Fruit fly (Drosophila melanogaster) whole organism, embryonic: ENCODE results near the gene CG14883.

Experiments
- Blimp-1 ChIP-seq: fragments of 200-800 bp; sonication (Bioruptor generic); optimal IDR thresholded peaks from 3 replicates; lab custom pipeline; 2018; ENCODE audit warnings: missing biosample characterization, missing genetic modification characterization, mild to moderate bottlenecking, moderate library complexity, missing genetic modification reagents
- CG10274 ChIP-seq: fragments of 200-800 bp; sonication (Bioruptor generic); optimal IDR thresholded peaks from 3 replicates; lab custom pipeline; 2017; ENCODE audit warnings: missing biosample characterization, mild to moderate bottlenecking, missing genetic modification characterization
- CG10979 ChIP-seq: fragments of 200-800 bp; sonication (Bioruptor generic); optimal IDR thresholded peaks from 2 replicates; lab custom pipeline; 2018; ENCODE audit warnings: missing biosample characterization, mild to moderate bottlenecking, missing genetic modification characterization, moderate library complexity
- CG12744 ChIP-seq: fragments of 200-800 bp; sonication (Bioruptor generic); optimal IDR thresholded peaks from 2 replicates; lab custom pipeline; 2016; ENCODE audit warnings: missing biosample characterization, missing genetic modification characterization
- CG13424 ChIP-seq: fragments of 200-800 bp; sonication (Bioruptor generic); optimal IDR thresholded peaks from 2 replicates; lab custom pipeline; 2019; ENCODE audit warnings: missing biosample characterization, mild to moderate bottlenecking, missing genetic modification characterization, moderate library complexity
- CG14050 ChIP-seq: fragments of 200-800 bp; sonication (Bioruptor generic); IDR thresholded peaks from 3 replicates; pipeline ENCODE4 v1.3.6; 2022; ENCODE audit warnings: missing biosample characterization, missing genetic modification characterization
- CG14710 ChIP-seq: fragments of 200-800 bp; sonication (Bioruptor generic); optimal IDR thresholded peaks from 3 replicates; lab custom pipeline; 2019; ENCODE audit warnings: missing biosample characterization, mild to moderate bottlenecking, missing genetic modification characterization, moderate library complexity
- CG14860 ChIP-seq: fragments of 200-800 bp; sonication (Bioruptor generic); IDR thresholded peaks from 3 replicates; pipeline ENCODE4 v1.3.6; 2022; ENCODE audit warnings: missing biosample characterization, missing genetic modification characterization; ENCODE audit not compliant: partially characterized antibody
- CG15011 ChIP-seq: fragments of 200-800 bp; sonication (Bioruptor generic); optimal IDR thresholded peaks from 3 replicates; lab custom pipeline; 2018; ENCODE audit warnings: missing biosample characterization, mild to moderate bottlenecking, missing genetic modification characterization
- CG15514 ChIP-seq: fragments of 200-800 bp; sonication (Bioruptor generic); optimal IDR thresholded peaks from 3 replicates; lab custom pipeline; 2017; ENCODE audit warnings: missing biosample characterization, missing genetic modification characterization, mild to moderate bottlenecking, moderate library complexity, missing genetic modification reagents
- CG16815 ChIP-seq: fragments of 200-800 bp; sonication (Bioruptor generic); optimal IDR thresholded peaks from 3 replicates; lab custom pipeline; 2017; ENCODE audit warnings: missing biosample characterization, mild to moderate bottlenecking, missing genetic modification characterization
- CG17328 ChIP-seq: fragments of 200-800 bp; sonication (Bioruptor generic); IDR thresholded peaks from 2 replicates; pipeline ENCODE4 v1.3.6; 2022; ENCODE audit warnings: missing biosample characterization, missing genetic modification characterization
- CG17612 ChIP-seq: fragments of 200-800 bp; sonication (Bioruptor generic); IDR thresholded peaks from 2 replicates; pipeline ENCODE4 v1.3.6; 2022; ENCODE audit warnings: missing biosample characterization, missing genetic modification characterization
- CG30020 ChIP-seq: fragments of 200-800 bp; optimal IDR thresholded peaks from 2 replicates; lab custom pipeline; 2019; ENCODE audit warnings: missing biosample characterization, mild to moderate bottlenecking, missing genetic modification characterization, moderate library complexity
- CG32532 ChIP-seq: fragments of 200-800 bp; sonication (Bioruptor generic); IDR thresholded peaks from 2 replicates; pipeline ENCODE4 v1.3.6; 2022; ENCODE audit warnings: missing biosample characterization, missing genetic modification characterization
- CG4328 ChIP-seq: fragments of 200-800 bp; sonication (Bioruptor generic); optimal IDR thresholded peaks from 3 replicates; lab custom pipeline; 2017; ENCODE audit warnings: missing biosample characterization, missing genetic modification reagents, missing genetic modification characterization
- CG4820 ChIP-seq: fragments of 200-800 bp; sonication (Bioruptor generic); optimal IDR thresholded peaks from 3 replicates; lab custom pipeline; 2016; ENCODE audit warnings: missing biosample characterization, missing genetic modification characterization
- CG6683 ChIP-seq: fragments of 200-800 bp; sonication (Bioruptor generic); optimal IDR thresholded peaks from 2 replicates; lab custom pipeline; 2017; ENCODE audit warnings: missing biosample characterization, mild to moderate bottlenecking, missing genetic modification characterization, missing genetic modification reagents
- CG6765 ChIP-seq: fragments of 200-800 bp; sonication (Bioruptor generic); optimal IDR thresholded peaks from 3 replicates; lab custom pipeline; 2017; ENCODE audit warnings: missing biosample characterization, mild to moderate bottlenecking, missing genetic modification characterization
- CG7839 ChIP-seq: fragments of 200-800 bp; sonication (Bioruptor generic); optimal IDR thresholded peaks from 3 replicates; lab custom pipeline; 2018; ENCODE audit warnings: missing biosample characterization, mild to moderate bottlenecking, missing genetic modification characterization, moderate library complexity
- CG9876 ChIP-seq: fragments of 200-800 bp; sonication (Bioruptor generic); optimal IDR thresholded peaks from 2 replicates; lab custom pipeline; 2016; ENCODE audit warnings: missing biosample characterization, missing genetic modification characterization
- CrebB ChIP-seq: fragments of 200-800 bp; sonication (Bioruptor generic); optimal IDR thresholded peaks from 3 replicates; lab custom pipeline; 2018; ENCODE audit warnings: missing biosample characterization, mild to moderate bottlenecking, missing genetic modification characterization
- Dbx ChIP-seq: fragments of 200-800 bp; sonication (Bioruptor generic); IDR thresholded peaks from 3 replicates; pipeline ENCODE4 v1.3.6; 2022; ENCODE audit warnings: missing biosample characterization, missing genetic modification characterization
- Hr78 ChIP-seq, 2 experiments: fragments of 200-800 bp in 1 of 2; fragments of >200 bp in 1 of 2; sonication (Bioruptor generic) in 1 of 2; optimal IDR thresholded peaks; 2 replicates each; lab custom pipeline; 2017 to 2019; ENCODE audit warnings: missing biosample characterization in 2 of 2, missing genetic modification characterization in 2 of 2, mild to moderate bottlenecking in 1 of 2, moderate library complexity in 1 of 2
- Mrtf ChIP-seq: fragments of 200-800 bp; sonication (Bioruptor generic); IDR thresholded peaks from 3 replicates; pipeline ENCODE4 v1.3.6; 2022; ENCODE audit warnings: missing biosample characterization, missing genetic modification characterization
- Sry-β ChIP-seq: fragments of 200-800 bp; sonication (Bioruptor generic); optimal IDR thresholded peaks from 2 replicates; lab custom pipeline; 2018; ENCODE audit warnings: missing biosample characterization, mild to moderate bottlenecking, missing genetic modification characterization, moderate library complexity
- ac ChIP-seq: fragments of 200-800 bp; sonication (Bioruptor generic); optimal IDR thresholded peaks from 3 replicates; lab custom pipeline; 2017; ENCODE audit warnings: missing biosample characterization, mild to moderate bottlenecking, missing genetic modification characterization
- aop ChIP-seq: fragments of 200-800 bp; sonication (Bioruptor generic); IDR thresholded peaks from 2 replicates; pipeline ENCODE4 v1.3.6; 2022; ENCODE audit warnings: missing biosample characterization, missing genetic modification characterization
- bbx ChIP-seq: fragments of 200-800 bp; sonication (Bioruptor generic); IDR thresholded peaks from 2 replicates; pipeline ENCODE4 v1.3.6; 2022; ENCODE audit warnings: missing biosample characterization, missing genetic modification characterization; ENCODE audit not compliant: partially characterized antibody
- bcd ChIP-seq: fragments of 200-800 bp; sonication (Bioruptor generic); optimal IDR thresholded peaks from 2 replicates; lab custom pipeline; 2017; ENCODE audit warnings: missing biosample characterization, mild to moderate bottlenecking, missing genetic modification characterization
- caup ChIP-seq: fragments of 200-800 bp; sonication (Bioruptor generic); optimal IDR thresholded peaks from 3 replicates; lab custom pipeline; 2017; ENCODE audit warnings: missing biosample characterization, mild to moderate bottlenecking, missing genetic modification characterization, moderate library complexity; ENCODE audit not compliant: severe bottlenecking
- ci ChIP-seq: fragments of 200-800 bp; sonication (Bioruptor generic); IDR thresholded peaks from 3 replicates; pipeline ENCODE4 v1.3.6; 2022; ENCODE audit warnings: missing biosample characterization, missing genetic modification characterization
- crc ChIP-seq: fragments of 200-800 bp; sonication (Bioruptor generic); optimal IDR thresholded peaks from 2 replicates; lab custom pipeline; 2016; ENCODE audit warnings: missing biosample characterization, missing genetic modification characterization
- dm ChIP-seq: fragments of 200-800 bp; sonication (Bioruptor generic); optimal IDR thresholded peaks from 3 replicates; lab custom pipeline; 2016; ENCODE audit warnings: missing biosample characterization, missing genetic modification characterization
- esg ChIP-seq: fragments of 200-800 bp; sonication (Bioruptor generic); conservative IDR thresholded peaks from 2 replicates; pipeline ENCODE4 v1.3.6; 2022; ENCODE audit warnings: missing biosample characterization, missing genetic modification characterization
- fd102C ChIP-seq: fragments of 200-800 bp; sonication (Bioruptor generic); optimal IDR thresholded peaks from 2 replicates; lab custom pipeline; 2018; ENCODE audit warnings: missing biosample characterization, mild to moderate bottlenecking, missing genetic modification characterization, moderate library complexity
- gcm ChIP-seq: fragments of 200-800 bp; sonication (Bioruptor generic); optimal IDR thresholded peaks from 2 replicates; lab custom pipeline; 2019; ENCODE audit warnings: missing biosample characterization, mild to moderate bottlenecking, missing genetic modification characterization, moderate library complexity
- grau ChIP-seq: fragments of 200-800 bp; optimal IDR thresholded peaks from 3 replicates; lab custom pipeline; 2019; ENCODE audit warnings: missing biosample characterization, mild to moderate bottlenecking, missing genetic modification characterization, moderate library complexity
- ham ChIP-seq: fragments of 200-800 bp; sonication (Bioruptor generic); IDR thresholded peaks from 2 replicates; pipeline ENCODE4 v1.3.6; 2022; ENCODE audit warnings: missing biosample characterization, missing genetic modification characterization
- jumu ChIP-seq: fragments of 200-800 bp; sonication (Bioruptor generic); optimal IDR thresholded peaks from 3 replicates; lab custom pipeline; 2016; ENCODE audit warnings: missing biosample characterization, missing genetic modification characterization
- pan ChIP-seq, 4 experiments: fragments of >200 bp in 3 of 4; fragments of 200-800 bp in 1 of 4; sonication (Bioruptor generic) in 1 of 4; optimal IDR thresholded peaks in 3 of 4; IDR thresholded peaks in 1 of 4; 2 replicates each; pipeline versions ENCODE4 v1.3.6 to Lab custom; 2017 to 2022; ENCODE audit warnings: missing biosample characterization in 2 of 4, missing genetic modification characterization in 2 of 4, mixed read lengths in 1 of 4
- phol ChIP-seq: fragments of 200-800 bp; sonication (Bioruptor generic); optimal IDR thresholded peaks from 3 replicates; lab custom pipeline; 2018; ENCODE audit warnings: missing biosample characterization, mild to moderate bottlenecking, missing genetic modification characterization, moderate library complexity
- repo ChIP-seq: fragments of 200-800 bp; sonication (Bioruptor generic); optimal IDR thresholded peaks from 2 replicates; lab custom pipeline; 2016; ENCODE audit warnings: missing biosample characterization, missing genetic modification characterization
- ssp ChIP-seq: fragments of 200-800 bp; sonication (Bioruptor generic); IDR thresholded peaks from 2 replicates; pipeline ENCODE4 v1.3.6; 2022; ENCODE audit warnings: missing biosample characterization, missing genetic modification characterization
- stwl ChIP-seq: fragments of 200-800 bp; sonication (Bioruptor generic); optimal IDR thresholded peaks from 3 replicates; lab custom pipeline; 2018; ENCODE audit warnings: missing biosample characterization, mild to moderate bottlenecking, missing genetic modification characterization, moderate library complexity
- toy ChIP-seq: fragments of 200-800 bp; sonication (Bioruptor generic); IDR thresholded peaks from 2 replicates; pipeline ENCODE4 v1.3.6; 2022; ENCODE audit warnings: missing biosample characterization, missing genetic modification characterization
- unc-4 ChIP-seq: fragments of 200-800 bp; sonication (Bioruptor generic); IDR thresholded peaks from 2 replicates; pipeline ENCODE4 v1.3.6; 2022; ENCODE audit warnings: missing biosample characterization, missing genetic modification characterization; ENCODE audit not compliant: partially characterized antibody

The CG14883 gene

dm6 chr3R:16469501-16470263 is 13.8 kb downstream of the CG14883 start, which contains the start of the genes CG42232 and CSN5 (continued):
- TF ChIP-seq ac (GFP tag; lab: Kevin White, UChicago) (no peak), CG15011 (no peak), CG13424 (tag; lab: Kevin White, UChicago) (no peak), CG4328 (peak; percentile 27), bcd (GFP tag; lab: Kevin White, UChicago) (no peak), jumu (peak; percentile 54), Mrtf (GFP tag; lab: Robert Waterston, UW) (no peak), CG10979 (tag; lab: Kevin White, UChicago) (peak; percentile 68), CG30020 (peak; percentile 37), repo (GFP tag; lab: Kevin White, UChicago) (peak; percentile 16), bbx (peak; percentile 27; the same call in 1 of the 2 replicates), Sry-β (GFP tag; lab: Kevin White, UChicago) (no peak), CG12744 (no peak), crc (GFP tag; lab: Kevin White, UChicago) (no peak), Dbx (peak; percentile 47; the same call in 1 of the 3 replicates), stwl (peak; percentile 68), grau (tag; lab: Kevin White, UChicago) (no peak), pan (optimal IDR thresholded peaks at IDR 0.05; lab: Kevin White, UChicago) (no peak), pan (GFP tag; optimal IDR thresholded peaks at IDR 0.05 in 1 of 2, IDR thresholded peaks at IDR 0.05 in 1 of 2) (peak in 1 of 2 experiments; percentile 53), CG14050 (GFP tag; lab: Robert Waterston, UW) (no peak), CG17328 (GFP tag; lab: Robert Waterston, UW) (peak; percentile 44; the same call in 1 of the 2 replicates), CG15514 (GFP tag; lab: Kevin White, UChicago) (peak; percentile 59), fd102C (GFP tag; lab: Kevin White, UChicago) (no peak), CG9876 (no peak), Blimp-1 (no peak), phol (tag; lab: Kevin White, UChicago) (peak; percentile 79), Hr78 (GFP tag; optimal IDR thresholded peaks at IDR 0.05; lab: Kevin White, UChicago) (no peak), esg (GFP tag; lab: Robert Waterston, UW) (no peak), toy (GFP tag; lab: Robert Waterston, UW) (no peak), caup (GFP tag; lab: Kevin White, UChicago) (no peak), CG17612 (no peak), CG10274 (GFP tag; lab: Kevin White, UChicago) (no peak), CG7839 (tag; lab: Kevin White, UChicago) (no peak), gcm (no peak), CG6683 (no peak), ham (GFP tag; lab: Robert Waterston, UW) (no peak), ssp (GFP tag; lab: Robert Waterston, UW) (no peak), CG4820 (GFP tag; lab: Kevin White, UChicago) (peak; percentile 54), CrebB (tag; lab: Kevin White, UChicago) (no peak), CG6765 (GFP tag; lab: Kevin White, UChicago) (no peak), CG14710 (peak; percentile 87), dm (GFP tag; lab: Kevin White, UChicago) (peak; percentile 28), CG14860 (peak; percentile 30; the same call in 1 of the 3 replicates), ci (GFP tag; lab: Robert Waterston, UW) (peak; percentile 50; the same call in 2 of the 3 replicates), CG16815 (GFP tag; lab: Kevin White, UChicago) (peak; percentile 19), aop (GFP tag; lab: Robert Waterston, UW) (no peak), CG32532 (peak; percentile 57), unc-4 (GFP tag; lab: Robert Waterston, UW) (peak; percentile 50; the same call in 1 of the 2 replicates)
